Fruit fly (Drosophila melanogaster) whole organism, embryonic: Measurements from ENCODE around the gene Ostgamma.

ENCODE experiments used
- Ada2b ChIP-seq: fragments of 200-800 bp; sonication (Bioruptor generic); IDR thresholded peaks from 2 replicates; pipeline ENCODE4 v1.3.6; 2022; ENCODE audit warnings: missing biosample characterization, missing genetic modification characterization
- CG10147 ChIP-seq: fragments of 200-800 bp; sonication (Bioruptor generic); optimal IDR thresholded peaks from 2 replicates; lab custom pipeline; 2019; ENCODE audit warnings: missing biosample characterization, mild to moderate bottlenecking, missing genetic modification characterization, moderate library complexity
- CG10209 ChIP-seq: fragments of 200-800 bp; sonication (Bioruptor generic); optimal IDR thresholded peaks from 3 replicates; lab custom pipeline; 2017; ENCODE audit warnings: missing biosample characterization, mild to moderate bottlenecking, missing genetic modification characterization, missing genetic modification reagents
- CG10267 ChIP-seq: fragments of 200-800 bp; sonication (Bioruptor generic); optimal IDR thresholded peaks from 2 replicates; lab custom pipeline; 2018; ENCODE audit warnings: missing biosample characterization, mild to moderate bottlenecking, missing genetic modification characterization, moderate library complexity
- CG10959 ChIP-seq: fragments of 200-800 bp; sonication (Bioruptor generic); IDR thresholded peaks from 2 replicates; pipeline ENCODE4 v1.3.6; 2022; ENCODE audit warnings: missing biosample characterization, missing genetic modification characterization
- CG11085 ChIP-seq: fragments of 200-800 bp; sonication (Bioruptor generic); IDR thresholded peaks from 2 replicates; pipeline ENCODE4 v1.3.6; 2022; ENCODE audit warnings: missing biosample characterization, missing genetic modification characterization
- CG11695 ChIP-seq: fragments of 200-800 bp; sonication (Bioruptor generic); IDR thresholded peaks from 3 replicates; pipeline ENCODE4 v1.3.6; 2022; ENCODE audit warnings: missing biosample characterization, missing genetic modification characterization
- CG12299 ChIP-seq: fragments of 200-800 bp; sonication (Bioruptor generic); optimal IDR thresholded peaks from 2 replicates; lab custom pipeline; 2018; ENCODE audit warnings: missing biosample characterization, mild to moderate bottlenecking, missing genetic modification characterization
- CG12769 ChIP-seq: fragments of 200-800 bp; sonication (Bioruptor generic); optimal IDR thresholded peaks from 2 replicates; lab custom pipeline; 2019; ENCODE audit warnings: missing biosample characterization, mild to moderate bottlenecking, missing genetic modification characterization, moderate library complexity
- CG13624 ChIP-seq: fragments of 200-800 bp; sonication (Bioruptor generic); optimal IDR thresholded peaks from 2 replicates; lab custom pipeline; 2016; ENCODE audit warnings: missing biosample characterization, missing genetic modification characterization
- CG13894 ChIP-seq: fragments of 200-800 bp; sonication (Bioruptor generic); optimal IDR thresholded peaks from 3 replicates; lab custom pipeline; 2018; ENCODE audit warnings: missing biosample characterization, mild to moderate bottlenecking, missing genetic modification characterization, moderate library complexity
- CG14050 ChIP-seq: fragments of 200-800 bp; sonication (Bioruptor generic); IDR thresholded peaks from 3 replicates; pipeline ENCODE4 v1.3.6; 2022; ENCODE audit warnings: missing biosample characterization, missing genetic modification characterization
- CG1602 ChIP-seq: fragments of 200-800 bp; sonication (Bioruptor generic); optimal IDR thresholded peaks from 3 replicates; lab custom pipeline; 2016; ENCODE audit warnings: missing biosample characterization, missing genetic modification characterization
- CG16863 ChIP-seq: fragments of 200-800 bp; sonication (Bioruptor generic); optimal IDR thresholded peaks from 3 replicates; lab custom pipeline; 2016; ENCODE audit warnings: missing biosample characterization, missing genetic modification characterization
- CG1832 ChIP-seq: fragments of 200-800 bp; sonication (Bioruptor generic); optimal IDR thresholded peaks from 2 replicates; lab custom pipeline; 2017; ENCODE audit warnings: missing biosample characterization, mild to moderate bottlenecking, missing genetic modification characterization, inconsistent platforms
- CG30403 ChIP-seq: fragments of 200-800 bp; sonication (Bioruptor generic); optimal IDR thresholded peaks from 3 replicates; lab custom pipeline; 2016; ENCODE audit warnings: missing biosample characterization, missing genetic modification characterization
- CG3281 ChIP-seq: fragments of 200-800 bp; sonication (Bioruptor generic); optimal IDR thresholded peaks from 3 replicates; lab custom pipeline; 2017; ENCODE audit warnings: missing biosample characterization, mild to moderate bottlenecking, missing genetic modification characterization
- CG34376 ChIP-seq: fragments of 200-800 bp; sonication (Bioruptor generic); optimal IDR thresholded peaks from 2 replicates; lab custom pipeline; 2018; ENCODE audit warnings: missing biosample characterization, mild to moderate bottlenecking, missing genetic modification characterization
- CG4282 ChIP-seq: fragments of 200-800 bp; sonication (Bioruptor generic); optimal IDR thresholded peaks from 2 replicates; lab custom pipeline; 2016; ENCODE audit warnings: missing biosample characterization, missing genetic modification characterization
- CG4707 ChIP-seq: fragments of 200-800 bp; sonication (Bioruptor generic); optimal IDR thresholded peaks from 2 replicates; lab custom pipeline; 2018; ENCODE audit warnings: missing biosample characterization, mild to moderate bottlenecking, missing genetic modification characterization, moderate library complexity
- CG7928 ChIP-seq: fragments of 200-800 bp; sonication (Bioruptor generic); optimal IDR thresholded peaks from 2 replicates; lab custom pipeline; 2017; ENCODE audit warnings: missing biosample characterization, mild to moderate bottlenecking, missing genetic modification characterization
- CG9876 ChIP-seq: fragments of 200-800 bp; sonication (Bioruptor generic); optimal IDR thresholded peaks from 2 replicates; lab custom pipeline; 2016; ENCODE audit warnings: missing biosample characterization, missing genetic modification characterization
- Dp ChIP-seq: fragments of 200-800 bp; sonication (Bioruptor generic); optimal IDR thresholded peaks from 2 replicates; lab custom pipeline; 2018; ENCODE audit warnings: missing biosample characterization, mild to moderate bottlenecking, missing genetic modification characterization, moderate library complexity
- Hand ChIP-seq: fragments of 200-800 bp; sonication (Bioruptor generic); optimal IDR thresholded peaks from 2 replicates; lab custom pipeline; 2017; ENCODE audit warnings: mild to moderate bottlenecking, missing biosample characterization, missing genetic modification reagents, missing genetic modification characterization
- Lhr ChIP-seq: fragments of 200-800 bp; sonication (Bioruptor generic); optimal IDR thresholded peaks from 3 replicates; lab custom pipeline; 2017; ENCODE audit warnings: mild to moderate bottlenecking, missing biosample characterization, missing genetic modification reagents, missing genetic modification characterization
- Mad ChIP-seq: fragments of 200-800 bp; sonication (Bioruptor generic); optimal IDR thresholded peaks from 2 replicates; lab custom pipeline; 2016; ENCODE audit warnings: missing biosample characterization, missing genetic modification characterization
- Side ChIP-seq: fragments of 200-800 bp; sonication (Bioruptor generic); optimal IDR thresholded peaks from 2 replicates; lab custom pipeline; 2016; ENCODE audit warnings: missing biosample characterization, missing genetic modification characterization
- Spps ChIP-seq: fragments of 200-800 bp; sonication (Bioruptor generic); optimal IDR thresholded peaks from 2 replicates; lab custom pipeline; 2018; ENCODE audit warnings: missing biosample characterization, mild to moderate bottlenecking, missing genetic modification characterization
- Trl ChIP-seq, 3 experiments: fragments of >200 bp in 2 of 3; fragments of 200-800 bp in 1 of 3; sonication (Bioruptor generic) in 1 of 3; optimal IDR thresholded peaks; 2 replicates in 1 of 3; 3 replicates in 2 of 3; lab custom pipeline; 2016 to 2017; ENCODE audit warnings: missing biosample characterization in 1 of 3, missing genetic modification characterization in 1 of 3
- abd-A ChIP-seq: fragments of 200-800 bp; sonication (Bioruptor generic); optimal IDR thresholded peaks from 3 replicates; lab custom pipeline; 2019; ENCODE audit warnings: missing biosample characterization, mild to moderate bottlenecking, missing genetic modification characterization, moderate library complexity
- ato ChIP-seq: fragments of 200-800 bp; sonication (Bioruptor generic); IDR thresholded peaks from 2 replicates; pipeline ENCODE4 v1.3.6; 2022; ENCODE audit warnings: missing biosample characterization, missing genetic modification characterization; ENCODE audit not compliant: partially characterized antibody
- chm ChIP-seq: fragments of 200-800 bp; sonication (Bioruptor generic); IDR thresholded peaks from 2 replicates; pipeline ENCODE4 v1.3.6; 2022; ENCODE audit warnings: missing biosample characterization, missing genetic modification characterization
- ewg ChIP-seq: fragments of 200-800 bp; sonication (Bioruptor generic); optimal IDR thresholded peaks from 3 replicates; lab custom pipeline; 2017; ENCODE audit warnings: mild to moderate bottlenecking, missing biosample characterization, missing genetic modification reagents, missing genetic modification characterization
- gcm ChIP-seq: fragments of 200-800 bp; sonication (Bioruptor generic); optimal IDR thresholded peaks from 2 replicates; lab custom pipeline; 2019; ENCODE audit warnings: missing biosample characterization, mild to moderate bottlenecking, missing genetic modification characterization, moderate library complexity
- grn ChIP-seq: fragments of 200-800 bp; sonication (Bioruptor generic); optimal IDR thresholded peaks from 3 replicates; lab custom pipeline; 2017; ENCODE audit warnings: missing biosample characterization, missing genetic modification characterization
- hkb ChIP-seq, 2 experiments: fragments of 200-800 bp in 1 of 2; fragments of >200 bp in 1 of 2; sonication (Bioruptor generic) in 1 of 2; IDR thresholded peaks in 1 of 2; optimal IDR thresholded peaks in 1 of 2; 2 replicates each; pipeline versions ENCODE4 v1.3.6 to Lab custom; 2017 to 2022; ENCODE audit warnings: missing biosample characterization in 1 of 2, missing genetic modification characterization in 1 of 2
- klu ChIP-seq: fragments of 200-800 bp; sonication (Bioruptor generic); IDR thresholded peaks from 2 replicates; pipeline ENCODE4 v1.3.6; 2022; ENCODE audit warnings: missing biosample characterization, missing genetic modification characterization
- lov ChIP-seq, 2 experiments: fragments of 200-800 bp in 1 of 2; fragments of >200 bp in 1 of 2; sonication (Bioruptor generic) in 1 of 2; IDR thresholded peaks in 1 of 2; optimal IDR thresholded peaks in 1 of 2; 2 replicates in 1 of 2; 3 replicates in 1 of 2; pipeline versions ENCODE4 v1.3.6 to Lab custom; 2017 to 2022; ENCODE audit warnings: missing biosample characterization in 1 of 2, missing genetic modification characterization in 1 of 2
- mld ChIP-seq: fragments of 200-800 bp; sonication (Bioruptor generic); IDR thresholded peaks from 3 replicates; pipeline ENCODE4 v1.3.6; 2022; ENCODE audit warnings: missing biosample characterization, missing genetic modification characterization; ENCODE audit not compliant: partially characterized antibody
- nom ChIP-seq: fragments of 200-800 bp; sonication (Bioruptor generic); optimal IDR thresholded peaks from 2 replicates; lab custom pipeline; 2017; ENCODE audit warnings: missing biosample characterization, missing genetic modification characterization, mild to moderate bottlenecking, moderate library complexity, missing genetic modification reagents
- pb ChIP-seq: fragments of 200-800 bp; sonication (Bioruptor generic); optimal IDR thresholded peaks from 3 replicates; lab custom pipeline; 2016; ENCODE audit warnings: missing biosample characterization, missing genetic modification characterization
- pfk ChIP-seq: fragments of 200-800 bp; sonication (Bioruptor generic); optimal IDR thresholded peaks from 2 replicates; lab custom pipeline; 2018; ENCODE audit warnings: missing biosample characterization, mild to moderate bottlenecking, missing genetic modification characterization, moderate library complexity
- pros ChIP-seq: fragments of 200-800 bp; sonication (Bioruptor generic); optimal IDR thresholded peaks from 3 replicates; lab custom pipeline; 2019; ENCODE audit warnings: missing biosample characterization, mild to moderate bottlenecking, missing genetic modification characterization, moderate library complexity
- stwl ChIP-seq: fragments of 200-800 bp; sonication (Bioruptor generic); optimal IDR thresholded peaks from 3 replicates; lab custom pipeline; 2018; ENCODE audit warnings: missing biosample characterization, mild to moderate bottlenecking, missing genetic modification characterization, moderate library complexity
- tap ChIP-seq: fragments of 200-800 bp; optimal IDR thresholded peaks from 3 replicates; lab custom pipeline; 2019; ENCODE audit warnings: missing biosample characterization, mild to moderate bottlenecking, missing genetic modification characterization, moderate library complexity
- tll ChIP-seq, 2 experiments: fragments of 200-800 bp in 1 of 2; fragments of >200 bp in 1 of 2; sonication (Bioruptor generic) in 1 of 2; optimal IDR thresholded peaks; 2 replicates each; lab custom pipeline; 2017 to 2019; ENCODE audit warnings: missing biosample characterization in 2 of 2, missing genetic modification characterization in 2 of 2, mild to moderate bottlenecking in 1 of 2, moderate library complexity in 1 of 2
- twi ChIP-seq: fragments of 200-800 bp; optimal IDR thresholded peaks from 2 replicates; lab custom pipeline; 2019; ENCODE audit warnings: missing biosample characterization, mild to moderate bottlenecking, missing genetic modification characterization, moderate library complexity
- vvl ChIP-seq: fragments of 200-800 bp; sonication (Bioruptor generic); IDR thresholded peaks from 2 replicates; pipeline ENCODE4 v1.3.6; 2022; ENCODE audit warnings: missing biosample characterization, missing genetic modification characterization
- zen2 ChIP-seq: fragments of 200-800 bp; sonication (Bioruptor generic); IDR thresholded peaks from 3 replicates; pipeline ENCODE4 v1.3.6; 2022; ENCODE audit warnings: missing biosample characterization, missing genetic modification characterization; ENCODE audit not compliant: partially characterized antibody

Gene Ostgamma

DNA sequence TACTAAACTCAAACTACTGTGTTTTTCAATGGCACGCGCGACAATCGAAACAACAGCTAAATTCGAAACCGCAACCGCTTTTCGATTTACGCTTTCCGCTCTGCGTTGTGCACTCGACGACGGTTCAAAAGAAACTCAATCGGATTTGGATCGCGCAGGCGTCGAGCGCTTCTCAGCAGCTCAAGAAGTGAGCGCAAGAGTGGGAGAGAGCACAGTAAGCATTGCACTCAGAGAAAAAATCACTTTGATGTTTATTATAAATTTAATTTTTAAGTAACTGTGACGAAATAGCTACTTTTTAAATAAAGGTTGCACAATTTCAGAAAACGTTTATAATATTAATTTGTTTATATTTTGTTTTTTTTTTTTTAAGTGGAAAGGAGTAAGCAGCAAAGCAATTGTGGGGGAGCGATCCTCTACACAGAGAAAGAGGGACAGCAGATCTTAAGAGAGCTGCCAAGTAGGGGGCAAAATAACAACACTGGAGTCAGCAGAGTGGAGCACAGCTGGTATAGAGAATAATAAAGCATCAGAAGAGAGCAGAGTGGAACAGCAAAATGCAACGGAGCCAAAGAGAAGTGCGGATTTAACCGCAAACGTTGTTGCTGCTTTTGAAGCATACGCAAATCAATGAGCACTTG is 30.3 kb downstream of the Ostgamma start (continued):
- TF ChIP-seq Spps (tag; lab: Kevin White, UChicago) (peak; percentile 99), ewg (GFP tag; lab: Kevin White, UChicago) (peak; percentile 94), stwl (tag; lab: Kevin White, UChicago) (peak; percentile 90), CG1602 (GFP tag; lab: Kevin White, UChicago) (peak; percentile 99), CG4282 (peak; percentile 24), mld (no peak), gcm (peak; percentile 99), CG11695 (GFP tag; lab: Robert Waterston, UW) (peak; percentile 99), grn (GFP tag; lab: Kevin White, UChicago) (peak; percentile 86), Hand (GFP tag; lab: Kevin White, UChicago) (peak; percentile 90), CG34376 (GFP tag; lab: Kevin White, UChicago) (peak; percentile 73), CG10267 (peak; percentile 98), Side (peak; percentile 92), CG4707 (peak; percentile 95), CG1832 (GFP tag; lab: Kevin White, UChicago) (no peak), CG12299 (tag; lab: Kevin White, UChicago) (peak; percentile 97), CG11085 (GFP tag; lab: Robert Waterston, UW) (peak; percentile 93), ato (no peak; the same call in 1 of the 2 replicates), twi (tag; lab: Kevin White, UChicago) (peak; percentile 90), CG10147 (peak; percentile 96), klu (GFP tag; lab: Robert Waterston, UW) (peak; percentile 96), vvl (GFP tag; lab: Robert Waterston, UW) (peak; percentile 100), Lhr (GFP tag; lab: Kevin White, UChicago) (peak; percentile 94), pb (GFP tag; lab: Kevin White, UChicago) (peak; percentile 61), CG9876 (peak; percentile 58), pros (GFP tag; lab: Kevin White, UChicago) (peak; percentile 78), CG10209 (GFP tag; lab: Kevin White, UChicago) (peak; percentile 97), Mad (peak; percentile 96), CG10959 (GFP tag; lab: Robert Waterston, UW) (peak; percentile 99), Ada2b (GFP tag; lab: Robert Waterston, UW) (peak; percentile 98), tap (peak; percentile 93), hkb (optimal IDR thresholded peaks at IDR 0.05; lab: Kevin White, UChicago) (peak; percentile 63), hkb (GFP tag; IDR thresholded peaks at IDR 0.05; lab: Robert Waterston, UW) (peak; percentile 99), pfk (peak; percentile 43), lov (optimal IDR thresholded peaks at IDR 0.05; lab: Kevin White, UChicago) (no peak), lov (GFP tag; IDR thresholded peaks at IDR 0.05; lab: Robert Waterston, UW) (peak; percentile 99), nom (GFP tag; lab: Kevin White, UChicago) (peak; percentile 97), CG14050 (GFP tag; lab: Robert Waterston, UW) (peak; percentile 98), CG30403 (GFP tag; lab: Kevin White, UChicago) (peak; percentile 99)
- TF ChIP-seq, all 482 proteins: peak for 436

DNA sequence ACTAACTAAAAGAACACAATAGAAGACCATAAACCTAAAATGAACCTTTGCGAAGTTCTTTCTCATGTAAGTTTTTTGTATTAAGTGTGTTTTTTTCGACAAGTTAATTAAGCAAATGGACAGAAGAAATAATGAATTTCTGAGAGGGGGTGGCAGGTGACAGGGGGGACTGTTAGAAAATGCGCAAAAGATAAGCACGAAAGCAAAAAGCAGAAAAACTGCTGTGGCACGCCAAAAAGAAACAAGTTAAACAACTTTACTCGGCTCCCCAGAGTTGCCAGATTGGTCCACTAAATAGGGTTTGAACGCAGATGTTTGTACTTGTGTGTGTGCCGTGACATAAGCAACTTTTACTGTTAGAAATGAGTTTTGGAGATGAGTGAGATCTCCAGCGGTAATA is 31.1 kb downstream of the Ostgamma start:
- no peak for TF ChIP-seq Ada2b (GFP tag; lab: Robert Waterston, UW)
- peak; percentile 61 for TF ChIP-seq CG13894 (tag; lab: Kevin White, UChicago)
- no peak for TF ChIP-seq Dp (GFP tag; lab: Kevin White, UChicago)
- 0 out of 2 replicates have a peak, but pooled peaks have one; percentile 19 for TF ChIP-seq chm (GFP tag; lab: Robert Waterston, UW)
- peak; percentile 12 for TF ChIP-seq CG13624 (GFP tag; lab: Kevin White, UChicago)
- TF ChIP-seq CG7928 (GFP tag; lab: Kevin White, UChicago), result no peak
- TF ChIP-seq abd-A (tag; lab: Kevin White, UChicago), result no peak
- TF ChIP-seq zen2 (GFP tag; lab: Robert Waterston, UW), result no peak
- TF ChIP-seq tll (GFP tag; optimal IDR thresholded peaks at IDR 0.05; lab: Kevin White, UChicago), result no peak
- TF ChIP-seq CG3281 (GFP tag; lab: Kevin White, UChicago), result no peak
- no peak for TF ChIP-seq CG16863
- no peak for TF ChIP-seq Trl (optimal IDR thresholded peaks at IDR 0.05; lab: Kevin White, UChicago)
- no peak for TF ChIP-seq Trl (GFP tag; optimal IDR thresholded peaks at IDR 0.05; lab: Kevin White, UChicago)
- TF ChIP-seq CG12769 (tag; lab: Kevin White, UChicago), result peak; percentile 11
